Worm (Caenorhabditis elegans) whole organism, young adult: ENCODE measurements around the gene C05E7.3.
A peak's percentile ranks its signal among the peaks of the same experiment; 100 is the strongest.

ENCODE experiments used
- D2030.7 ChIP-seq: fragments of 200-800 bp; sonication (Bioruptor generic); IDR thresholded peaks from 2 replicates; pipeline ENCODE4 v1.3.6; 2022; ENCODE audit warnings: missing genetic modification reagents, missing genetic modification characterization, missing compliant biosample characterization
- F23B12.7 ChIP-seq: sonication (generic microtip); optimal IDR thresholded peaks from 2 replicates; lab custom pipeline; 2017; ENCODE audit warnings: missing genetic modification characterization, mild to moderate bottlenecking, missing compliant biosample characterization, antibody characterized with exemption, moderate library complexity; ENCODE audit not compliant: insufficient read depth
- F39B2.1 ChIP-seq: fragments of 200-800 bp; sonication (Bioruptor generic); IDR thresholded peaks from 2 replicates; pipeline ENCODE4 v1.3.6; 2022; ENCODE audit warnings: missing genetic modification reagents, missing genetic modification characterization, missing compliant biosample characterization
- F52B5.7 ChIP-seq: sonication (generic microtip); optimal IDR thresholded peaks from 2 replicates; lab custom pipeline; 2016; ENCODE audit warnings: mild to moderate bottlenecking, missing genetic modification characterization, missing compliant biosample characterization
- F55B11.4 ChIP-seq: sonication (generic microtip); optimal IDR thresholded peaks from 2 replicates; lab custom pipeline; 2016; ENCODE audit warnings: missing compliant biosample characterization, missing genetic modification characterization, borderline replicate concordance; ENCODE audit not compliant: insufficient read depth
- K12H6.12 ChIP-seq: fragments of 200-800 bp; sonication (Bioruptor generic); optimal IDR thresholded peaks from 2 replicates; lab custom pipeline; 2018; ENCODE audit warnings: mild to moderate bottlenecking, missing genetic modification characterization, missing compliant biosample characterization
- akir-1 ChIP-seq: fragments of 200-800 bp; sonication (Bioruptor generic); optimal IDR thresholded peaks from 2 replicates; lab custom pipeline; 2018; ENCODE audit warnings: mild to moderate bottlenecking, missing genetic modification characterization, moderate library complexity, missing compliant biosample characterization
- aptf-3 ChIP-seq: fragments of 200-800 bp; sonication (Bioruptor generic); IDR thresholded peaks from 2 replicates; pipeline ENCODE4 v1.3.6; 2022; ENCODE audit warnings: missing genetic modification characterization, missing compliant biosample characterization
- bed-2 ChIP-seq: fragments of 200-800 bp; sonication (Bioruptor generic); IDR thresholded peaks from 2 replicates; pipeline ENCODE4 v1.3.6; 2022; ENCODE audit warnings: missing genetic modification reagents, missing genetic modification characterization, missing compliant biosample characterization
- ccch-3 ChIP-seq: fragments of 200-800 bp; sonication (Bioruptor generic); optimal IDR thresholded peaks from 2 replicates; lab custom pipeline; 2018; ENCODE audit warnings: mild to moderate bottlenecking, missing genetic modification characterization, missing compliant biosample characterization
- cebp-2 ChIP-seq: fragments of 200-800 bp; sonication (Bioruptor generic); IDR thresholded peaks from 2 replicates; pipeline ENCODE4 v1.3.6; 2022; ENCODE audit warnings: missing genetic modification characterization, missing compliant biosample characterization
- dox-1 ChIP-seq: fragments of 200-800 bp; sonication (Bioruptor generic); IDR thresholded peaks from 2 replicates; pipeline ENCODE4 v1.3.6; 2022; ENCODE audit warnings: missing genetic modification reagents, missing genetic modification characterization, missing compliant biosample characterization
- egl-44 ChIP-seq: fragments of 200-800 bp; sonication (Bioruptor generic); IDR thresholded peaks from 2 replicates; pipeline ENCODE4 v1.3.6; 2022; ENCODE audit warnings: missing genetic modification reagents, missing genetic modification characterization, missing compliant biosample characterization
- egrh-3 ChIP-seq: fragments of 200-800 bp; sonication (Bioruptor generic); IDR thresholded peaks from 2 replicates; pipeline ENCODE4 v1.3.6; 2022; ENCODE audit warnings: missing genetic modification reagents, missing genetic modification characterization, missing compliant biosample characterization
- him-1 ChIP-seq: sonication (generic microtip); optimal IDR thresholded peaks from 2 replicates; lab custom pipeline; 2016; ENCODE audit warnings: missing genotype, missing genetic modification reagents, missing genetic modification characterization, missing compliant biosample characterization
- let-607 ChIP-seq, 2 experiments: fragments of 200-800 bp in 1 of 2; sonication (Bioruptor generic) in 1 of 2; sonication (generic microtip) in 1 of 2; optimal IDR thresholded peaks; 2 replicates each; lab custom pipeline; 2016 to 2018; ENCODE audit warnings: mild to moderate bottlenecking in 2 of 2, missing compliant biosample characterization in 2 of 2, missing genetic modification characterization in 2 of 2, moderate library complexity in 2 of 2, missing genotype in 1 of 2
- lin-26 ChIP-seq: fragments of 200-800 bp; sonication (Bioruptor generic); IDR thresholded peaks from 2 replicates; pipeline ENCODE4 v1.3.6; 2022; ENCODE audit warnings: missing genetic modification reagents, missing genetic modification characterization, missing compliant biosample characterization
- lir-1 ChIP-seq: fragments of 200-800 bp; sonication (Bioruptor generic); conservative IDR thresholded peaks from 2 replicates; pipeline ENCODE4 v1.3.6; 2022; ENCODE audit warnings: missing genetic modification reagents, missing genetic modification characterization, missing compliant biosample characterization
- madf-10 ChIP-seq: sonication (generic microtip); optimal IDR thresholded peaks from 2 replicates; lab custom pipeline; 2016; ENCODE audit warnings: mild to moderate bottlenecking, missing genetic modification characterization, missing compliant biosample characterization
- mes-4 ChIP-seq: sonication (generic microtip); optimal IDR thresholded peaks from 2 replicates; lab custom pipeline; 2016; ENCODE audit warnings: missing genotype, missing genetic modification characterization, missing compliant biosample characterization
- nhr-179 ChIP-seq: sonication (generic microtip); optimal IDR thresholded peaks from 2 replicates; lab custom pipeline; 2016; ENCODE audit warnings: mild to moderate bottlenecking, missing genetic modification characterization, missing compliant biosample characterization
- nhr-80 ChIP-seq: sonication (generic microtip); optimal IDR thresholded peaks from 2 replicates; lab custom pipeline; 2016; ENCODE audit warnings: missing genetic modification characterization, missing compliant biosample characterization
- repo-1 ChIP-seq: sonication (generic microtip); optimal IDR thresholded peaks from 2 replicates; lab custom pipeline; 2017; ENCODE audit warnings: mild to moderate bottlenecking, missing genetic modification characterization, missing compliant biosample characterization
- rpc-1 ChIP-seq, 2 experiments: fragments of 150-350 bp in 1 of 2; sonication (generic microtip) in 1 of 2; optimal IDR thresholded peaks; 2 replicates each; lab custom pipeline; 2014 to 2018; ENCODE audit warnings: missing biosample characterization in 1 of 2, missing genetic modification characterization in 1 of 2, missing genetic modification reagents in 1 of 2, missing genotype in 1 of 2
- snpc-1.3 ChIP-seq: sonication (generic microtip); optimal IDR thresholded peaks from 2 replicates; lab custom pipeline; 2017; ENCODE audit warnings: missing genetic modification characterization, mild to moderate bottlenecking, missing compliant biosample characterization, antibody characterized with exemption, moderate library complexity, missing genotype, missing genetic modification reagents; ENCODE audit not compliant: insufficient read depth
- snpc-4 ChIP-seq, 5 experiments: fragments of 150-350 bp in 1 of 5; sonication (generic microtip) in 4 of 5; optimal IDR thresholded peaks; 2 replicates each; lab custom pipeline; 2014 to 2018; ENCODE audit warnings: missing genetic modification characterization in 5 of 5, missing biosample characterization in 3 of 5, antibody characterized with exemption in 2 of 5, mild to moderate bottlenecking in 2 of 5, missing compliant biosample characterization in 2 of 5, missing genotype in 2 of 5, moderate library complexity in 2 of 5, missing genetic modification reagents in 1 of 5
- sptf-2 ChIP-seq: fragments of 200-800 bp; sonication (Bioruptor generic); optimal IDR thresholded peaks from 2 replicates; lab custom pipeline; 2018; ENCODE audit warnings: mild to moderate bottlenecking, missing genetic modification characterization, missing compliant biosample characterization
- unc-130 ChIP-seq: sonication (generic microtip); optimal IDR thresholded peaks from 2 replicates; lab custom pipeline; 2016; ENCODE audit warnings: missing genetic modification reagents, missing genetic modification characterization, missing compliant biosample characterization
- xnd-1 ChIP-seq: sonication (generic microtip); optimal IDR thresholded peaks from 2 replicates; lab custom pipeline; 2016; ENCODE audit warnings: missing genotype, missing genetic modification reagents, missing genetic modification characterization, missing compliant biosample characterization
- zim-3 ChIP-seq: sonication (generic microtip); optimal IDR thresholded peaks from 2 replicates; lab custom pipeline; 2017; ENCODE audit warnings: mild to moderate bottlenecking, missing genetic modification characterization, moderate library complexity, missing compliant biosample characterization
- ztf-26 ChIP-seq: sonication (generic microtip); optimal IDR thresholded peaks from 2 replicates; lab custom pipeline; 2017; ENCODE audit warnings: missing genetic modification characterization, missing compliant biosample characterization

The C05E7.3 gene

ce11 chrX:12982725-12983124 is 36.3 kb upstream of the C05E7.3 start:
- TF ChIP-seq unc-130 (GFP tag; lab: Kevin White, UChicago) (no peak), nhr-80 (tag; lab: Kevin White, UChicago) (peak; percentile 76), let-607 (tag; optimal IDR thresholded peaks at IDR 0.05; lab: Kevin White, UChicago) (peak in 1 of 2 experiments; percentile 37)

DNA sequence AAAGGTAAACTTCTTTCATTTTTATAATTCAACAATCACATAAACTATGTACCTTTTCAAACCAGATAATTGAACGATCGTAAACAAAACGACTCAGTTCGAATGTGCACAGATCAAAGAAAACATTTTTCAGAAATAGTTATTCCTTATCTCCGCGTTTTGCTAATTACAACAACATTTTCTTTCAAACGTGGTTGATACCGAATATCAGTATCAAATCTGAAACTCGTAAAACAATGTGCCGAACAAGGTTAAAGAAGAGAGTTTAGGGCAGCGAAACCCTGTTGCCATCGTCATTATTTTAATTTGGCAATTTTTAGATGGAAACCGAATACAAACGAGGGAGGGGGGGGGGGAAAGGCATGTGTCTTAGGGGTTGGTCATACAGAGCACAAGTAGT is 35.0 kb upstream of the C05E7.3 start, which contains the start of gene scav-4:
scav-4 (plus strand) TSS at position 383 of the 400 bp plus-strand sequence.
- TF ChIP-seq dox-1 (GFP tag; lab: Robert Waterston, UW) (0 out of 2 replicates have a peak, but pooled peaks have one; percentile 30), nhr-80 (tag; lab: Kevin White, UChicago) (peak; percentile 35), let-607 (tag; optimal IDR thresholded peaks at IDR 0.05; lab: Kevin White, UChicago) (peak in 1 of 2 experiments; percentile 28), lir-1 (no peak), him-1 (tag; lab: Kevin White, UChicago) (no peak)

- TF ChIP-seq F55B11.4 (no peak), akir-1 (GFP tag; lab: Kevin White, UChicago) (no peak), nhr-80 (tag; lab: Kevin White, UChicago) (peak; percentile 25)
Observed at ce11 chrX:12979747-12980146, 33.3 kb upstream of the C05E7.3 start.

- 0 out of 2 replicates have a peak, but pooled peaks have one; percentile 25 for TF ChIP-seq aptf-3 (GFP tag; lab: Robert Waterston, UW)
- no peak for TF ChIP-seq F55B11.4
Observed at ce11 chrX:12978569-12978968, 32.1 kb upstream of the C05E7.3 start.

ce11 chrX:12977451-12977850 is 31.0 kb upstream of the C05E7.3 start, which contains the start of gene F11C1.9:
Gene F11C1.9 (minus strand): TSS chrX:12977551.
- TF ChIP-seq ztf-26 (tag; lab: Kevin White, UChicago) (no peak), F52B5.7 (no peak), rpc-1 (optimal IDR thresholded peaks at IDR 0.05; lab: Kevin White, UChicago) (no peak), rpc-1 (tag; optimal IDR thresholded peaks at IDR 0.05; lab: Kevin White, UChicago) (no peak), sptf-2 (GFP tag; lab: Kevin White, UChicago) (no peak), lin-26 (no peak), bed-2 (GFP tag; lab: Robert Waterston, UW) (no peak), xnd-1 (tag; lab: Kevin White, UChicago) (no peak)
- TF ChIP-seq, all 124 proteins: peak for 0

ce11 chrX:12976774-12977173 is 30.3 kb upstream of the C05E7.3 start, which contains the start of the genes F11C1.4 and F11C1.10:
Gene F11C1.4 (plus strand): TSS chrX:12977074.
Gene F11C1.10 (plus strand): TSS chrX:12977082.
- TF ChIP-seq F39B2.1 (GFP tag; lab: Robert Waterston, UW) = no peak
- TF ChIP-seq cebp-2 (GFP tag; lab: Robert Waterston, UW) = no peak
- TF ChIP-seq mes-4 (tag; lab: Kevin White, UChicago) = no peak
- no peak for TF ChIP-seq nhr-179
- TF ChIP-seq egrh-3 (GFP tag; lab: Robert Waterston, UW) = no peak
- no peak for TF ChIP-seq madf-10 (tag; lab: Kevin White, UChicago)
- TF ChIP-seq repo-1 (tag; lab: Kevin White, UChicago) = no peak
- TF ChIP-seq snpc-4 (GFP tag; optimal IDR thresholded peaks at IDR 0.05; lab: Kevin White, UChicago) = no peak
- TF ChIP-seq snpc-4 (tag; optimal IDR thresholded peaks at IDR 0.05; lab: Kevin White, UChicago) = no peak
- no peak for TF ChIP-seq K12H6.12 (tag; lab: Kevin White, UChicago)
- TF ChIP-seq snpc-1.3 (tag; lab: Kevin White, UChicago) = no peak
- no peak for TF ChIP-seq D2030.7 (GFP tag; lab: Robert Waterston, UW)
- TF ChIP-seq ccch-3 (GFP tag; lab: Kevin White, UChicago) = no peak
- TF ChIP-seq F23B12.7 (tag; lab: Kevin White, UChicago) = no peak
- TF ChIP-seq egl-44 = no peak
- TF ChIP-seq zim-3 (tag; lab: Kevin White, UChicago) = no peak
